Fruit fly (Drosophila melanogaster) whole organism, prepupa: ENCODE measurements around the gene CG13898.
A peak's percentile ranks its signal among the peaks of the same experiment; 100 is the strongest.

Experiments used
- CG11762 ChIP-seq: fragments of 200-800 bp; sonication (Bioruptor generic); optimal IDR thresholded peaks from 3 replicates; lab custom pipeline; 2016; ENCODE audit warnings: missing biosample characterization, missing genetic modification characterization; ENCODE audit not compliant: insufficient read depth
- CG31627 ChIP-seq: fragments of 200-800 bp; sonication (Bioruptor generic); optimal IDR thresholded peaks from 3 replicates; lab custom pipeline; 2016; ENCODE audit warnings: missing biosample characterization, missing genetic modification characterization
- CG3919 ChIP-seq: fragments of 200-800 bp; sonication (Bioruptor generic); optimal IDR thresholded peaks from 3 replicates; lab custom pipeline; 2016; ENCODE audit warnings: missing biosample characterization, missing genetic modification characterization
- CG6792 ChIP-seq: fragments of 200-800 bp; sonication (Bioruptor generic); optimal IDR thresholded peaks from 3 replicates; lab custom pipeline; 2016; ENCODE audit warnings: missing biosample characterization, missing genetic modification characterization
- CG6854 ChIP-seq: fragments of 200-800 bp; sonication (Bioruptor generic); optimal IDR thresholded peaks from 2 replicates; lab custom pipeline; 2017; ENCODE audit warnings: missing biosample characterization, mild to moderate bottlenecking, missing genetic modification characterization
- CG7368 ChIP-seq: fragments of 200-800 bp; sonication (Bioruptor generic); optimal IDR thresholded peaks from 3 replicates; lab custom pipeline; 2016; ENCODE audit warnings: missing biosample characterization, missing genetic modification characterization
- Gug ChIP-seq: fragments of 200-800 bp; sonication (Bioruptor generic); IDR thresholded peaks from 2 replicates; pipeline ENCODE4 v1.3.6; 2022; ENCODE audit warnings: missing biosample characterization, missing genetic modification characterization
- Hr4 ChIP-seq: fragments of 200-800 bp; sonication (Bioruptor generic); optimal IDR thresholded peaks from 3 replicates; lab custom pipeline; 2016; ENCODE audit warnings: missing biosample characterization, missing genetic modification characterization
- OdsH ChIP-seq: fragments of 200-800 bp; sonication (Bioruptor generic); optimal IDR thresholded peaks from 3 replicates; lab custom pipeline; 2016; ENCODE audit warnings: missing biosample characterization, missing genetic modification characterization
- acj6 ChIP-seq: fragments of 200-800 bp; sonication (Bioruptor generic); optimal IDR thresholded peaks from 3 replicates; lab custom pipeline; 2016; ENCODE audit warnings: missing biosample characterization, missing genetic modification characterization
- pdm3 ChIP-seq: fragments of 200-800 bp; sonication (Bioruptor generic); optimal IDR thresholded peaks from 3 replicates; lab custom pipeline; 2016; ENCODE audit warnings: missing biosample characterization, missing genetic modification characterization
- spab ChIP-seq: fragments of 200-800 bp; sonication (Bioruptor generic); optimal IDR thresholded peaks from 2 replicates; lab custom pipeline; 2017; ENCODE audit warnings: missing biosample characterization, mild to moderate bottlenecking, missing genetic modification characterization, missing genetic modification reagents
- ss ChIP-seq, 2 experiments: fragments of 200-800 bp; sonication (Bioruptor generic); optimal IDR thresholded peaks; 2 replicates in 1 of 2; 3 replicates in 1 of 2; lab custom pipeline; 2017 to 2018; ENCODE audit warnings: mild to moderate bottlenecking in 2 of 2, missing biosample characterization in 2 of 2, missing genetic modification characterization in 2 of 2, moderate library complexity in 1 of 2
- topi ChIP-seq: fragments of 200-800 bp; sonication (Bioruptor generic); optimal IDR thresholded peaks from 3 replicates; lab custom pipeline; 2016; ENCODE audit warnings: missing biosample characterization, missing genetic modification characterization

dm6 chr3L:788961-789360 is 14.9 kb downstream of the CG13898 start:
- TF ChIP-seq CG3919 (GFP tag; lab: Kevin White, UChicago) (no peak), CG6792 (GFP tag; lab: Kevin White, UChicago) (no peak), OdsH (GFP tag; lab: Kevin White, UChicago) (peak; percentile 18), pdm3 (GFP tag; lab: Kevin White, UChicago) (no peak), Hr4 (GFP tag; lab: Kevin White, UChicago) (peak; percentile 56), acj6 (peak; percentile 1), ss (GFP tag; optimal IDR thresholded peaks at IDR 0.05; lab: Kevin White, UChicago) (no peak), Gug (GFP tag; lab: Robert Waterston, UW) (no peak), spab (no peak), CG31627 (GFP tag; lab: Kevin White, UChicago) (no peak), CG7368 (GFP tag; lab: Kevin White, UChicago) (no peak), CG11762 (no peak), topi (GFP tag; lab: Kevin White, UChicago) (no peak), CG6854 (no peak)
